Worm (Caenorhabditis elegans) whole organism, L4 larva: ENCODE measurements around the gene srh-277.

Experiments used
- F10B5.3 ChIP-seq: sonication (generic microtip); optimal IDR thresholded peaks from 2 replicates; lab custom pipeline; 2016; ENCODE audit warnings: mild to moderate bottlenecking, missing genetic modification characterization, missing compliant biosample characterization
- F44E2.7 ChIP-seq: fragments of 200-800 bp; sonication (Bioruptor generic); IDR thresholded peaks from 2 replicates; pipeline ENCODE4 v2.1.2; 2022; ENCODE audit warnings: missing genetic modification characterization, missing compliant biosample characterization
- T20F7.1 ChIP-seq: fragments of 200-800 bp; sonication (Bioruptor generic); optimal IDR thresholded peaks from 2 replicates; lab custom pipeline; 2018; ENCODE audit warnings: mild to moderate bottlenecking, missing genetic modification characterization, missing compliant biosample characterization
- Y75B8A.6 ChIP-seq: fragments of 200-800 bp; sonication (Bioruptor generic); IDR thresholded peaks from 2 replicates; pipeline ENCODE4 v1.3.6; 2022; ENCODE audit warnings: missing genetic modification reagents, missing genetic modification characterization, missing compliant biosample characterization
- ZK337.2 ChIP-seq: fragments of 200-800 bp; sonication (Bioruptor generic); IDR thresholded peaks from 2 replicates; pipeline ENCODE4 v1.3.6; 2022; ENCODE audit warnings: missing genetic modification reagents, missing genetic modification characterization, missing compliant biosample characterization
- ama-1 ChIP-seq: fragments of 150-350 bp; optimal IDR thresholded peaks from 2 replicates; lab custom pipeline; 2014; ENCODE audit warnings: inconsistent platforms, mixed read lengths
- arid-1 ChIP-seq: fragments of 200-800 bp; sonication (Bioruptor generic); conservative IDR thresholded peaks from 2 replicates; pipeline ENCODE4 v1.3.6; 2022; ENCODE audit warnings: missing genetic modification reagents, missing genetic modification characterization, missing compliant biosample characterization
- ceh-20 ChIP-seq: fragments of 200-800 bp; sonication (Bioruptor generic); IDR thresholded peaks from 2 replicates; pipeline ENCODE4 v1.3.6; 2022; ENCODE audit warnings: missing genetic modification reagents, missing genetic modification characterization, missing compliant biosample characterization
- ceh-28 ChIP-seq: fragments of 150-350 bp; optimal IDR thresholded peaks from 2 replicates; lab custom pipeline; 2014; ENCODE audit warnings: missing biosample characterization, missing genetic modification reagents, missing genetic modification characterization
- ceh-44 ChIP-seq: fragments of 200-800 bp; sonication (Bioruptor generic); IDR thresholded peaks from 2 replicates; pipeline ENCODE4 v1.3.6; 2022; ENCODE audit warnings: missing genetic modification reagents, missing genetic modification characterization, missing compliant biosample characterization
- ces-1 ChIP-seq: fragments of 150-350 bp; sonication (generic microtip); optimal IDR thresholded peaks from 4 replicates; lab custom pipeline; 2014; ENCODE audit warnings: missing biosample characterization, missing genetic modification reagents, missing genetic modification characterization
- cey-2 ChIP-seq: sonication (generic microtip); optimal IDR thresholded peaks from 3 replicates; lab custom pipeline; 2017; ENCODE audit warnings: missing genetic modification characterization, mild to moderate bottlenecking, missing compliant biosample characterization, antibody characterized with exemption, borderline replicate concordance; ENCODE audit not compliant: insufficient read depth
- ctbp-1 ChIP-seq: fragments of 200-800 bp; sonication (Bioruptor generic); IDR thresholded peaks from 2 replicates; pipeline ENCODE4 v1.3.6; 2022; ENCODE audit warnings: missing genetic modification reagents, missing genetic modification characterization, missing compliant biosample characterization
- dmd-6 ChIP-seq: fragments of 200-800 bp; sonication (Bioruptor generic); IDR thresholded peaks from 2 replicates; pipeline ENCODE4 v1.3.6; 2022; ENCODE audit warnings: missing genetic modification reagents, missing genetic modification characterization, missing compliant biosample characterization
- hif-1 ChIP-seq, 2 experiments: sonication (generic microtip); optimal IDR thresholded peaks; 2 replicates each; lab custom pipeline; 2016 to 2017; ENCODE audit warnings: missing compliant biosample characterization in 2 of 2, missing genetic modification characterization in 2 of 2, missing genetic modification reagents in 2 of 2, missing genotype in 2 of 2, mild to moderate bottlenecking in 1 of 2
- hlh-11 ChIP-seq: fragments of 200-800 bp; sonication (Bioruptor generic); optimal IDR thresholded peaks from 2 replicates; lab custom pipeline; 2018; ENCODE audit warnings: mild to moderate bottlenecking, missing genetic modification characterization, missing compliant biosample characterization
- lin-38 ChIP-seq: fragments of 200-800 bp; sonication (Bioruptor generic); IDR thresholded peaks from 2 replicates; pipeline ENCODE4 v1.3.6; 2022; ENCODE audit warnings: missing genetic modification reagents, missing genetic modification characterization, missing compliant biosample characterization
- madf-9 ChIP-seq: fragments of 200-800 bp; sonication (Bioruptor generic); conservative IDR thresholded peaks from 2 replicates; pipeline ENCODE4 v1.3.6; 2022; ENCODE audit warnings: missing genetic modification reagents, missing genetic modification characterization, missing compliant biosample characterization
- mdt-29 ChIP-seq: fragments of 200-800 bp; sonication (Bioruptor generic); IDR thresholded peaks from 2 replicates; pipeline ENCODE4 v1.3.6; 2022; ENCODE audit warnings: missing genetic modification reagents, missing genetic modification characterization, missing compliant biosample characterization
- mxl-3 ChIP-seq: fragments of 200-800 bp; sonication (Bioruptor generic); optimal IDR thresholded peaks from 2 replicates; lab custom pipeline; 2018; ENCODE audit warnings: mild to moderate bottlenecking, missing genetic modification characterization, missing compliant biosample characterization
- nhr-237 ChIP-seq: sonication (generic microtip); optimal IDR thresholded peaks from 2 replicates; lab custom pipeline; 2017; ENCODE audit warnings: missing biosample characterization, missing genetic modification characterization
- nhr-25 ChIP-seq: sonication (generic microtip); optimal IDR thresholded peaks from 2 replicates; lab custom pipeline; 2017; ENCODE audit warnings: missing genetic modification characterization, mild to moderate bottlenecking, missing compliant biosample characterization, antibody characterized with exemption, moderate library complexity, borderline replicate concordance; ENCODE audit not compliant: insufficient read depth
- nhr-28 ChIP-seq: fragments of 150-350 bp; optimal IDR thresholded peaks from 2 replicates; lab custom pipeline; 2014; ENCODE audit warnings: missing biosample characterization, missing genetic modification characterization
- nhr-41 ChIP-seq: fragments of 200-800 bp; sonication (Bioruptor generic); IDR thresholded peaks from 2 replicates; pipeline ENCODE4 v1.3.6; 2022; ENCODE audit warnings: missing genetic modification reagents, missing genetic modification characterization, missing compliant biosample characterization
- nhr-42 ChIP-seq: fragments of 200-800 bp; sonication (Bioruptor generic); IDR thresholded peaks from 2 replicates; pipeline ENCODE4 v1.3.6; 2022; ENCODE audit warnings: missing genetic modification characterization, missing compliant biosample characterization
- php-3 ChIP-seq: fragments of 200-800 bp; sonication (Bioruptor generic); IDR thresholded peaks from 2 replicates; pipeline ENCODE4 v1.3.6; 2022; ENCODE audit warnings: missing genetic modification reagents, missing genetic modification characterization, missing compliant biosample characterization
- pqm-1 ChIP-seq: sonication (generic microtip); optimal IDR thresholded peaks from 2 replicates; lab custom pipeline; 2017; ENCODE audit warnings: missing biosample characterization, missing genetic modification characterization
- rbr-2 ChIP-seq: sonication (generic microtip); optimal IDR thresholded peaks from 2 replicates; lab custom pipeline; 2016; ENCODE audit warnings: missing genotype, missing genetic modification characterization, missing compliant biosample characterization
- sdz-12 ChIP-seq: fragments of 200-800 bp; sonication (Bioruptor generic); optimal IDR thresholded peaks from 2 replicates; lab custom pipeline; 2018; ENCODE audit warnings: mild to moderate bottlenecking, missing genetic modification characterization, missing compliant biosample characterization
- set-16 ChIP-seq: fragments of 200-800 bp; sonication (Bioruptor generic); IDR thresholded peaks from 2 replicates; pipeline ENCODE4 v1.3.6; 2022; ENCODE audit warnings: missing genetic modification reagents, missing genetic modification characterization, missing compliant biosample characterization
- snpc-4 ChIP-seq: fragments of 150-350 bp; optimal IDR thresholded peaks from 2 replicates; lab custom pipeline; 2014; ENCODE audit warnings: missing biosample characterization, missing genetic modification characterization
- tra-1 ChIP-seq: fragments of 200-800 bp; sonication (Bioruptor generic); IDR thresholded peaks from 2 replicates; pipeline ENCODE4 v1.3.6; 2022; ENCODE audit warnings: missing genetic modification reagents, missing genetic modification characterization, missing compliant biosample characterization
- unc-130 ChIP-seq: sonication (generic microtip); optimal IDR thresholded peaks from 2 replicates; lab custom pipeline; 2016; ENCODE audit warnings: missing genetic modification reagents, missing genetic modification characterization, missing compliant biosample characterization
- unc-62 ChIP-seq, 3 experiments: fragments of 150-350 bp in 1 of 3; sonication (generic microtip); optimal IDR thresholded peaks in 2 of 3; peaks in 1 of 3; 1 replicate in 1 of 3; 2 replicates in 2 of 3; lab custom pipeline; 2014 to 2017; ENCODE audit warnings: missing biosample characterization in 3 of 3, missing genetic modification characterization in 3 of 3, missing genetic modification reagents in 3 of 3, missing genotype in 1 of 3
- vab-7 ChIP-seq: fragments of 200-800 bp; sonication (Bioruptor generic); IDR thresholded peaks from 2 replicates; pipeline ENCODE4 v1.3.6; 2022; ENCODE audit warnings: missing genetic modification reagents, missing genetic modification characterization, missing compliant biosample characterization
- zfp-3 ChIP-seq: fragments of 200-800 bp; sonication (Bioruptor generic); conservative IDR thresholded peaks from 2 replicates; pipeline ENCODE4 v1.3.6; 2022; ENCODE audit warnings: missing genetic modification reagents, missing genetic modification characterization, missing compliant biosample characterization
- ztf-11 ChIP-seq: fragments of 150-350 bp; optimal IDR thresholded peaks from 2 replicates; lab custom pipeline; 2014; ENCODE audit warnings: missing biosample characterization, missing genetic modification characterization

srh-277 gene

ce11 chrV:16226581-16226980, 43.6 kb downstream of the srh-277 start, which contains the start of gene F11A5.13:
F11A5.13 (minus strand) TSS chrV:16226681.
- no peak for TF ChIP-seq nhr-237 (tag; lab: Kevin White, UChicago)
- TF ChIP-seq snpc-4 (tag; lab: Kevin White, UChicago) = no peak
- TF ChIP-seq ces-1 (GFP tag; lab: Kevin White, UChicago) = no peak
- no peak for TF ChIP-seq nhr-41 (GFP tag; lab: Robert Waterston, UW)
- TF ChIP-seq rbr-2 (tag; lab: Kevin White, UChicago) = no peak
- TF ChIP-seq ceh-44 (GFP tag; lab: Robert Waterston, UW) = no peak

ce11 chrV:16229439-16229838, 46.4 kb downstream of the srh-277 start:
- TF ChIP-seq cey-2 (no peak), unc-62 (GFP tag; optimal IDR thresholded peaks at IDR 0.05 in 1 of 2; lab: Kevin White, UChicago) (peak in 1 of 2 experiments; percentile 97), unc-62 (tag; optimal IDR thresholded peaks at IDR 0.05; lab: Kevin White, UChicago) (no peak), unc-130 (GFP tag; lab: Kevin White, UChicago) (no peak)
- TF ChIP-seq, all 104 proteins: peak for 1

ce11 chrV:16229896-16230295, 46.9 kb downstream of the srh-277 start, which contains the start of the genes F21H7.2 and F21H7.12:
F21H7.2 (minus strand) TSS chrV:16229996.
F21H7.12 (plus strand) TSS chrV:16230165.
- TF ChIP-seq rbr-2 (tag; lab: Kevin White, UChicago) (no peak), nhr-237 (tag; lab: Kevin White, UChicago) (no peak), Y75B8A.6 (no peak), set-16 (no peak), tra-1 (no peak), vab-7 (GFP tag; lab: Robert Waterston, UW) (no peak), nhr-42 (GFP tag; lab: Robert Waterston, UW) (no peak), nhr-25 (tag; lab: Kevin White, UChicago) (no peak), lin-38 (GFP tag; lab: Robert Waterston, UW) (no peak), madf-9 (GFP tag; lab: Robert Waterston, UW) (no peak), zfp-3 (GFP tag; lab: Robert Waterston, UW) (no peak), F44E2.7 (GFP tag; lab: Robert Waterston, UW) (no peak), ZK337.2 (GFP tag; lab: Robert Waterston, UW) (no peak), nhr-28 (no peak)

ce11 chrV:16232180-16232579, 49.2 kb downstream of the srh-277 start, which contains the start of gene gst-22:
gst-22 (minus strand) TSS chrV:16232282.
- no peak for TF ChIP-seq mxl-3 (GFP tag; lab: Kevin White, UChicago)
- no peak for TF ChIP-seq ctbp-1 (GFP tag; lab: Robert Waterston, UW)
- TF ChIP-seq pqm-1 (tag; lab: Kevin White, UChicago) = peak; percentile 82
- no peak for TF ChIP-seq sdz-12 (GFP tag; lab: Kevin White, UChicago)
- no peak for TF ChIP-seq F10B5.3
- TF ChIP-seq php-3 = peak; percentile 87
- no peak for TF ChIP-seq T20F7.1
- no peak for TF ChIP-seq ZK337.2 (GFP tag; lab: Robert Waterston, UW)
- no peak for TF ChIP-seq ceh-20 (GFP tag; lab: Robert Waterston, UW)
- TF ChIP-seq dmd-6 = peak; percentile 82
- TF ChIP-seq hif-1 (tag; optimal IDR thresholded peaks at IDR 0.05; lab: Kevin White, UChicago) = no peak
- peak; percentile 44 for TF ChIP-seq nhr-28
- no peak for TF ChIP-seq ztf-11 (tag; lab: Kevin White, UChicago)
- peak; percentile 24 for TF ChIP-seq hlh-11
- TF ChIP-seq ama-1 (lab: Kevin White, UChicago) = no peak
- TF ChIP-seq ceh-28 = no peak
- TF ChIP-seq mdt-29 = no peak
- TF ChIP-seq arid-1 (GFP tag; lab: Robert Waterston, UW) = no peak
